Fruit fly (Drosophila melanogaster) whole organism, embryonic: ENCODE measurements around the gene CG15431.

ENCODE experiments used
- Ada2b ChIP-seq: fragments of 200-800 bp; sonication (Bioruptor generic); IDR thresholded peaks from 2 replicates; pipeline ENCODE4 v1.3.6; 2022; ENCODE audit warnings: missing biosample characterization, missing genetic modification characterization
- Aef1 ChIP-seq: fragments of 200-800 bp; sonication (Bioruptor generic); IDR thresholded peaks from 3 replicates; pipeline ENCODE4 v1.3.6; 2022; ENCODE audit warnings: missing biosample characterization, missing genetic modification characterization
- Asciz ChIP-seq: fragments of 200-800 bp; sonication (Bioruptor generic); optimal IDR thresholded peaks from 2 replicates; lab custom pipeline; 2017; ENCODE audit warnings: missing biosample characterization, mild to moderate bottlenecking, missing genetic modification characterization, missing genetic modification reagents
- Awh ChIP-seq: fragments of 200-800 bp; sonication (Bioruptor generic); IDR thresholded peaks from 2 replicates; pipeline ENCODE4, ENCODE4 v1.3.6; 2022; ENCODE audit warnings: missing biosample characterization, missing genetic modification characterization
- CG10366 ChIP-seq: fragments of 200-800 bp; sonication (Bioruptor generic); IDR thresholded peaks from 2 replicates; pipeline ENCODE4 v1.3.6; 2022; ENCODE audit warnings: missing biosample characterization, missing genetic modification characterization
- CG12744 ChIP-seq: fragments of 200-800 bp; sonication (Bioruptor generic); optimal IDR thresholded peaks from 2 replicates; lab custom pipeline; 2016; ENCODE audit warnings: missing biosample characterization, missing genetic modification characterization
- CG13894 ChIP-seq: fragments of 200-800 bp; sonication (Bioruptor generic); optimal IDR thresholded peaks from 3 replicates; lab custom pipeline; 2018; ENCODE audit warnings: missing biosample characterization, mild to moderate bottlenecking, missing genetic modification characterization, moderate library complexity
- CG14014 ChIP-seq: fragments of 200-800 bp; sonication (Bioruptor generic); IDR thresholded peaks from 2 replicates; pipeline ENCODE4 v1.3.6; 2022; ENCODE audit warnings: missing biosample characterization, missing genetic modification characterization
- CG14441 ChIP-seq: fragments of 200-800 bp; sonication (Bioruptor generic); IDR thresholded peaks from 2 replicates; pipeline ENCODE4 v1.3.6; 2022; ENCODE audit warnings: missing biosample characterization, missing genetic modification characterization
- CG1602 ChIP-seq: fragments of 200-800 bp; sonication (Bioruptor generic); optimal IDR thresholded peaks from 3 replicates; lab custom pipeline; 2016; ENCODE audit warnings: missing biosample characterization, missing genetic modification characterization
- CG17359 ChIP-seq: fragments of 200-800 bp; sonication (Bioruptor generic); optimal IDR thresholded peaks from 3 replicates; lab custom pipeline; 2018; ENCODE audit warnings: missing biosample characterization, mild to moderate bottlenecking, missing genetic modification characterization, moderate library complexity
- CG17612 ChIP-seq: fragments of 200-800 bp; sonication (Bioruptor generic); IDR thresholded peaks from 2 replicates; pipeline ENCODE4 v1.3.6; 2022; ENCODE audit warnings: missing biosample characterization, missing genetic modification characterization
- CG18599 ChIP-seq: fragments of 200-800 bp; sonication (Bioruptor generic); optimal IDR thresholded peaks from 3 replicates; lab custom pipeline; 2017; ENCODE audit warnings: missing biosample characterization, missing genetic modification characterization, mild to moderate bottlenecking, moderate library complexity, missing genetic modification reagents
- CG2116 ChIP-seq: fragments of 200-800 bp; sonication (Bioruptor generic); optimal IDR thresholded peaks from 3 replicates; lab custom pipeline; 2018; ENCODE audit warnings: missing biosample characterization, mild to moderate bottlenecking, missing genetic modification characterization
- CG3065 ChIP-seq: fragments of 200-800 bp; sonication (Bioruptor generic); optimal IDR thresholded peaks from 2 replicates; lab custom pipeline; 2016; ENCODE audit warnings: missing biosample characterization, missing genetic modification characterization
- CG3163 ChIP-seq: fragments of 200-800 bp; sonication (Bioruptor generic); optimal IDR thresholded peaks from 3 replicates; lab custom pipeline; 2016; ENCODE audit warnings: missing biosample characterization, missing genetic modification characterization
- CG4328 ChIP-seq: fragments of 200-800 bp; sonication (Bioruptor generic); optimal IDR thresholded peaks from 3 replicates; lab custom pipeline; 2017; ENCODE audit warnings: missing biosample characterization, missing genetic modification reagents, missing genetic modification characterization
- CG4404 ChIP-seq: fragments of 200-800 bp; sonication (Bioruptor generic); IDR thresholded peaks from 2 replicates; pipeline ENCODE4 v1.3.6; 2022; ENCODE audit warnings: missing biosample characterization, missing genetic modification characterization
- CG7357 ChIP-seq: fragments of 200-800 bp; sonication (Bioruptor generic); IDR thresholded peaks from 3 replicates; pipeline ENCODE4 v1.3.6; 2022; ENCODE audit warnings: missing biosample characterization, missing genetic modification characterization
- CG7839 ChIP-seq: fragments of 200-800 bp; sonication (Bioruptor generic); optimal IDR thresholded peaks from 3 replicates; lab custom pipeline; 2018; ENCODE audit warnings: missing biosample characterization, mild to moderate bottlenecking, missing genetic modification characterization, moderate library complexity
- CG8359 ChIP-seq: fragments of 200-800 bp; sonication (Bioruptor generic); optimal IDR thresholded peaks from 2 replicates; lab custom pipeline; 2017; ENCODE audit warnings: missing biosample characterization, mild to moderate bottlenecking, missing genetic modification characterization, borderline replicate concordance
- CG9215 ChIP-seq: fragments of 200-800 bp; sonication (Bioruptor generic); IDR thresholded peaks from 2 replicates; pipeline ENCODE4 v1.3.6; 2022; ENCODE audit warnings: missing biosample characterization, missing genetic modification characterization
- CG9437 ChIP-seq: fragments of 200-800 bp; sonication (Bioruptor generic); optimal IDR thresholded peaks from 2 replicates; lab custom pipeline; 2018; ENCODE audit warnings: missing biosample characterization, mild to moderate bottlenecking, missing genetic modification characterization
- CHES-1-like ChIP-seq: fragments of 200-800 bp; sonication (Bioruptor generic); optimal IDR thresholded peaks from 2 replicates; lab custom pipeline; 2016; ENCODE audit warnings: missing biosample characterization, missing genetic modification characterization
- D19B ChIP-seq: fragments of 200-800 bp; sonication (Bioruptor generic); optimal IDR thresholded peaks from 2 replicates; lab custom pipeline; 2017; ENCODE audit warnings: missing biosample characterization, mild to moderate bottlenecking, missing genetic modification characterization
- Dref ChIP-seq: fragments of 200-800 bp; sonication (Bioruptor generic); IDR thresholded peaks from 2 replicates; pipeline ENCODE4 v1.3.6; 2022; ENCODE audit warnings: missing biosample characterization, missing genetic modification characterization
- E2f1 ChIP-seq: fragments of 200-800 bp; sonication (Bioruptor generic); IDR thresholded peaks from 2 replicates; pipeline ENCODE4 v1.3.6; 2022; ENCODE audit warnings: missing biosample characterization, missing genetic modification characterization
- Hmr ChIP-seq: fragments of 200-800 bp; sonication (Bioruptor generic); optimal IDR thresholded peaks from 3 replicates; lab custom pipeline; 2017; ENCODE audit warnings: mild to moderate bottlenecking, missing biosample characterization, missing genetic modification reagents, missing genetic modification characterization
- Hmx ChIP-seq: fragments of 200-800 bp; sonication (Bioruptor generic); optimal IDR thresholded peaks from 2 replicates; lab custom pipeline; 2016; ENCODE audit warnings: missing biosample characterization, missing genetic modification characterization
- Rx ChIP-seq: fragments of 200-800 bp; sonication (Bioruptor generic); IDR thresholded peaks from 2 replicates; pipeline ENCODE4 v1.3.6; 2022; ENCODE audit warnings: missing biosample characterization, missing genetic modification characterization
- Usf ChIP-seq: fragments of 200-800 bp; sonication (Bioruptor generic); optimal IDR thresholded peaks from 2 replicates; lab custom pipeline; 2017; ENCODE audit warnings: missing genotype, missing biosample characterization, missing genetic modification characterization
- Vsx1 ChIP-seq: fragments of 200-800 bp; sonication (Bioruptor generic); optimal IDR thresholded peaks from 2 replicates; lab custom pipeline; 2017; ENCODE audit warnings: missing biosample characterization, mild to moderate bottlenecking, missing genetic modification characterization, missing genetic modification reagents
- cato ChIP-seq: fragments of 200-800 bp; sonication (Bioruptor generic); optimal IDR thresholded peaks from 2 replicates; lab custom pipeline; 2016; ENCODE audit warnings: missing biosample characterization, missing genetic modification characterization, borderline replicate concordance
- chinmo ChIP-seq: fragments of 200-800 bp; sonication (Bioruptor generic); IDR thresholded peaks from 4 replicates; pipeline ENCODE4 v1.3.6; 2022; ENCODE audit warnings: missing biosample characterization, missing genetic modification characterization; ENCODE audit not compliant: partially characterized antibody
- gce ChIP-seq: fragments of 200-800 bp; sonication (Bioruptor generic); IDR thresholded peaks from 3 replicates; pipeline ENCODE4 v1.3.6; 2022; ENCODE audit warnings: missing biosample characterization, missing genetic modification characterization
- gem ChIP-seq: fragments of 200-800 bp; sonication (Bioruptor generic); optimal IDR thresholded peaks from 2 replicates; lab custom pipeline; 2019; ENCODE audit warnings: missing biosample characterization, mild to moderate bottlenecking, missing genetic modification characterization, moderate library complexity
- gsb ChIP-seq: fragments of 200-800 bp; sonication (Bioruptor generic); IDR thresholded peaks from 2 replicates; pipeline ENCODE4 v1.3.6; 2022; ENCODE audit warnings: missing biosample characterization, missing genetic modification characterization
- gsb-n ChIP-seq: fragments of 200-800 bp; sonication (Bioruptor generic); optimal IDR thresholded peaks from 3 replicates; lab custom pipeline; 2018; ENCODE audit warnings: missing biosample characterization, mild to moderate bottlenecking, missing genetic modification characterization
- klu ChIP-seq: fragments of 200-800 bp; sonication (Bioruptor generic); IDR thresholded peaks from 2 replicates; pipeline ENCODE4 v1.3.6; 2022; ENCODE audit warnings: missing biosample characterization, missing genetic modification characterization
- lab ChIP-seq: fragments of 200-800 bp; sonication (Bioruptor generic); optimal IDR thresholded peaks from 3 replicates; lab custom pipeline; 2017; ENCODE audit warnings: missing biosample characterization, missing genetic modification characterization, mild to moderate bottlenecking, moderate library complexity, missing genetic modification reagents
- lilli ChIP-seq: fragments of 200-800 bp; sonication (Bioruptor generic); optimal IDR thresholded peaks from 3 replicates; lab custom pipeline; 2016; ENCODE audit warnings: missing biosample characterization, missing genetic modification characterization
- lmd ChIP-seq: fragments of 200-800 bp; sonication (Bioruptor generic); IDR thresholded peaks from 2 replicates; pipeline ENCODE4 v1.3.6; 2022; ENCODE audit warnings: missing biosample characterization, missing genetic modification characterization
- nerfin-1 ChIP-seq: fragments of 200-800 bp; sonication (Bioruptor generic); optimal IDR thresholded peaks from 3 replicates; lab custom pipeline; 2019; ENCODE audit warnings: missing biosample characterization, mild to moderate bottlenecking, missing genetic modification characterization, moderate library complexity
- nerfin-2 ChIP-seq: fragments of 200-800 bp; sonication (Bioruptor generic); IDR thresholded peaks from 2 replicates; pipeline ENCODE4 v1.3.6; 2022; ENCODE audit warnings: missing biosample characterization, missing genetic modification characterization; ENCODE audit not compliant: partially characterized antibody
- pros ChIP-seq: fragments of 200-800 bp; sonication (Bioruptor generic); optimal IDR thresholded peaks from 3 replicates; lab custom pipeline; 2019; ENCODE audit warnings: missing biosample characterization, mild to moderate bottlenecking, missing genetic modification characterization, moderate library complexity
- pum ChIP-seq: fragments of 200-800 bp; sonication (Bioruptor generic); optimal IDR thresholded peaks from 2 replicates; lab custom pipeline; 2016; ENCODE audit warnings: missing biosample characterization, missing genetic modification characterization
- sens ChIP-seq: fragments of 200-800 bp; sonication (Bioruptor generic); peaks from one replicate; lab custom pipeline; 2016; ENCODE audit warnings: missing biosample characterization, missing genetic modification characterization
- so ChIP-seq: fragments of 200-800 bp; sonication (Bioruptor generic); IDR thresholded peaks from 3 replicates; pipeline ENCODE4 v1.3.6; 2022; ENCODE audit warnings: missing biosample characterization, missing genetic modification characterization
- sob ChIP-seq: fragments of 200-800 bp; sonication (Bioruptor generic); IDR thresholded peaks from 2 replicates; pipeline ENCODE4 v1.3.6; 2022; ENCODE audit warnings: missing biosample characterization, missing genetic modification characterization
- tna ChIP-seq: fragments of 200-800 bp; sonication (Bioruptor generic); IDR thresholded peaks from 2 replicates; pipeline ENCODE4 v1.3.6; 2022; ENCODE audit warnings: missing biosample characterization, missing genetic modification characterization; ENCODE audit not compliant: partially characterized antibody
- tup ChIP-seq: fragments of 200-800 bp; sonication (Bioruptor generic); optimal IDR thresholded peaks from 2 replicates; lab custom pipeline; 2016; ENCODE audit warnings: missing biosample characterization, mild to moderate bottlenecking, missing genetic modification characterization, moderate library complexity
- wor ChIP-seq: fragments of 200-800 bp; sonication (Bioruptor generic); IDR thresholded peaks from 2 replicates; pipeline ENCODE4 v1.3.6; 2022; ENCODE audit warnings: missing biosample characterization, missing genetic modification characterization

CG15431 gene

dm6 chr2L:4422154-4422553, 18.9 kb downstream of the CG15431 start (continued):
- TF ChIP-seq nerfin-1 (no peak), wor (no peak), CG3163 (no peak), tna (GFP tag; lab: Robert Waterston, UW) (no peak), E2f1 (no peak), pum (no peak), CG9437 (no peak), pros (GFP tag; lab: Kevin White, UChicago) (no peak), CG10366 (GFP tag; lab: Robert Waterston, UW) (no peak), Hmx (GFP tag; lab: Kevin White, UChicago) (no peak), cato (GFP tag; lab: Kevin White, UChicago) (no peak), Asciz (no peak), CG17359 (tag; lab: Kevin White, UChicago) (no peak), CG8359 (no peak), gsb-n (no peak), CHES-1-like (GFP tag; lab: Kevin White, UChicago) (no peak), Dref (GFP tag; lab: Robert Waterston, UW) (no peak), CG12744 (GFP tag; lab: Kevin White, UChicago) (no peak), lmd (GFP tag; lab: Robert Waterston, UW) (no peak), Rx (GFP tag; lab: Robert Waterston, UW) (no peak), nerfin-2 (GFP tag; lab: Robert Waterston, UW) (no peak), CG7839 (tag; lab: Kevin White, UChicago) (no peak), lab (peak; percentile 41), Ada2b (GFP tag; lab: Robert Waterston, UW) (peak; percentile 19; the same call in 1 of the 2 replicates), Vsx1 (GFP tag; lab: Kevin White, UChicago) (no peak), CG3065 (no peak), CG7357 (GFP tag; lab: Robert Waterston, UW) (no peak), CG4328 (GFP tag; lab: Kevin White, UChicago) (no peak), CG1602 (GFP tag; lab: Kevin White, UChicago) (no peak), Aef1 (GFP tag; lab: Robert Waterston, UW) (no peak), tup (GFP tag; lab: Kevin White, UChicago) (no peak), lilli (GFP tag; lab: Kevin White, UChicago) (peak; percentile 5), Awh (GFP tag; lab: Robert Waterston, UW) (no peak), CG18599 (GFP tag; lab: Kevin White, UChicago) (peak; percentile 49), klu (GFP tag; lab: Robert Waterston, UW) (no peak), CG14441 (GFP tag; lab: Robert Waterston, UW) (no peak), D19B (GFP tag; lab: Kevin White, UChicago) (peak; percentile 66), gsb (0 out of 2 replicates have a peak, but pooled peaks have one; percentile 24), CG4404 (no peak), CG2116 (GFP tag; lab: Kevin White, UChicago) (no peak), CG14014 (GFP tag; lab: Robert Waterston, UW) (no peak), sob (GFP tag; lab: Robert Waterston, UW) (no peak), Hmr (GFP tag; lab: Kevin White, UChicago) (peak; percentile 31), CG13894 (tag; lab: Kevin White, UChicago) (no peak), CG9215 (GFP tag; lab: Robert Waterston, UW) (no peak), chinmo (GFP tag; lab: Robert Waterston, UW) (no peak), Usf (no peak), CG17612 (GFP tag; lab: Robert Waterston, UW) (0 out of 2 replicates have a peak, but pooled peaks have one; percentile 35), gce (no peak), gem (tag; lab: Kevin White, UChicago) (peak; percentile 10), so (no peak), sens (peak; percentile 3)
